Worm (Caenorhabditis elegans) whole organism, L1 larva: ENCODE data around the gene lgc-7.
A peak's percentile ranks its signal among the peaks of the same experiment; 100 is the strongest.

Experiments used
- C04F5.9 ChIP-seq: sonication (generic microtip); optimal IDR thresholded peaks from 2 replicates; lab custom pipeline; 2016; ENCODE audit warnings: missing genetic modification characterization, missing compliant biosample characterization
- ama-1 ChIP-seq: fragments of 150-350 bp; optimal IDR thresholded peaks from 2 replicates; lab custom pipeline; 2014
- blmp-1 ChIP-seq: fragments of 150-350 bp; optimal IDR thresholded peaks from 2 replicates; lab custom pipeline; 2014; ENCODE audit warnings: missing biosample characterization, missing genetic modification characterization
- ceh-8 ChIP-seq: fragments of 200-800 bp; sonication (Bioruptor generic); optimal IDR thresholded peaks from 2 replicates; lab custom pipeline; 2018; ENCODE audit warnings: mild to moderate bottlenecking, missing genetic modification characterization, moderate library complexity, missing compliant biosample characterization
- ceh-88 ChIP-seq: fragments of 200-800 bp; sonication (Bioruptor generic); IDR thresholded peaks from 2 replicates; pipeline ENCODE4 v1.3.6; 2022; ENCODE audit warnings: missing genetic modification characterization, missing compliant biosample characterization
- ceh-90 ChIP-seq: sonication (generic microtip); optimal IDR thresholded peaks from 2 replicates; lab custom pipeline; 2016; ENCODE audit warnings: missing genetic modification characterization, missing compliant biosample characterization
- ces-1 ChIP-seq: fragments of 150-350 bp; optimal IDR thresholded peaks from 2 replicates; lab custom pipeline; 2014; ENCODE audit warnings: missing biosample characterization, missing genetic modification reagents, missing genetic modification characterization
- dpl-1 ChIP-seq, 3 experiments: fragments of 150-350 bp in 2 of 3; sonication (generic microtip) in 1 of 3; optimal IDR thresholded peaks; 2 replicates each; lab custom pipeline; 2014 to 2017; ENCODE audit warnings: missing biosample characterization in 3 of 3, missing genetic modification characterization in 3 of 3, missing genetic modification reagents in 3 of 3
- efl-1 ChIP-seq, 4 experiments: fragments of 150-350 bp; optimal IDR thresholded peaks in 3 of 4; peaks in 1 of 4; 1 replicate in 1 of 4; 2 replicates in 3 of 4; lab custom pipeline; 2014; ENCODE audit warnings: missing biosample characterization in 2 of 4, missing genetic modification characterization in 2 of 4, missing genetic modification reagents in 2 of 4
- egl-13 ChIP-seq: sonication (generic microtip); optimal IDR thresholded peaks from 2 replicates; lab custom pipeline; 2016; ENCODE audit warnings: missing genotype, missing genetic modification reagents, missing genetic modification characterization, missing compliant biosample characterization
- elt-2 ChIP-seq: sonication (generic microtip); optimal IDR thresholded peaks from 2 replicates; lab custom pipeline; 2016; ENCODE audit warnings: missing genetic modification characterization, mild to moderate bottlenecking, inconsistent platforms, missing compliant biosample characterization, missing genetic modification reagents
- elt-3 ChIP-seq, 6 experiments: fragments of 150-350 bp in 1 of 6; sonication (generic microtip); optimal IDR thresholded peaks; 2 replicates each; lab custom pipeline; 2017 to 2018; ENCODE audit warnings: missing biosample characterization in 6 of 6, missing genetic modification characterization in 6 of 6, inconsistent platforms in 1 of 6
- ets-5 ChIP-seq: fragments of 200-800 bp; sonication (Bioruptor generic); IDR thresholded peaks from 2 replicates; pipeline ENCODE4 v1.3.6; 2022; ENCODE audit warnings: missing genetic modification characterization, missing compliant biosample characterization
- fkh-8 ChIP-seq: sonication (generic microtip); optimal IDR thresholded peaks from 2 replicates; lab custom pipeline; 2016; ENCODE audit warnings: mild to moderate bottlenecking, missing genetic modification characterization, missing compliant biosample characterization
- fos-1 ChIP-seq: fragments of 150-350 bp; optimal IDR thresholded peaks from 2 replicates; lab custom pipeline; 2014; ENCODE audit warnings: missing biosample characterization, missing genetic modification characterization
- hlh-4 ChIP-seq: sonication (generic microtip); optimal IDR thresholded peaks from 2 replicates; lab custom pipeline; 2016; ENCODE audit warnings: mild to moderate bottlenecking, missing genetic modification characterization, missing compliant biosample characterization
- isw-1 ChIP-seq: fragments of 200-800 bp; sonication (Bioruptor generic); IDR thresholded peaks from 2 replicates; pipeline ENCODE4 v1.3.6; 2022; ENCODE audit warnings: missing genetic modification characterization, missing compliant biosample characterization
- jun-1 ChIP-seq: fragments of 150-350 bp; optimal IDR thresholded peaks from 2 replicates; lab custom pipeline; 2014; ENCODE audit warnings: missing biosample characterization, missing genetic modification reagents, missing genetic modification characterization
- lin-14 ChIP-seq: fragments of 200-800 bp; sonication (Bioruptor generic); optimal IDR thresholded peaks from 2 replicates; lab custom pipeline; 2018; ENCODE audit warnings: mild to moderate bottlenecking, missing genetic modification characterization, moderate library complexity, missing compliant biosample characterization
- lin-15B ChIP-seq: fragments of 150-350 bp; sonication (generic microtip); optimal IDR thresholded peaks from 3 replicates; lab custom pipeline; 2014; ENCODE audit warnings: missing biosample characterization, missing genetic modification characterization
- lsy-2 ChIP-seq, 2 experiments: fragments of 150-350 bp; optimal IDR thresholded peaks; 2 replicates each; lab custom pipeline; 2014; ENCODE audit warnings: missing biosample characterization in 2 of 2, missing genetic modification characterization in 2 of 2
- nhr-11 ChIP-seq: fragments of 150-350 bp; optimal IDR thresholded peaks from 2 replicates; lab custom pipeline; 2014; ENCODE audit warnings: missing biosample characterization, missing genetic modification characterization
- nhr-85 ChIP-seq: sonication (generic microtip); peaks from one replicate; lab custom pipeline; 2016; ENCODE audit warnings: missing genetic modification characterization, inconsistent platforms, missing compliant biosample characterization
- pag-3 ChIP-seq: sonication (generic microtip); optimal IDR thresholded peaks from 2 replicates; lab custom pipeline; 2017; ENCODE audit warnings: missing genetic modification characterization, mild to moderate bottlenecking, missing compliant biosample characterization, antibody characterized with exemption, borderline replicate concordance; ENCODE audit not compliant: insufficient read depth
- skn-1 ChIP-seq: fragments of 150-350 bp; optimal IDR thresholded peaks from 2 replicates; lab custom pipeline; 2014; ENCODE audit warnings: missing biosample characterization, missing genetic modification characterization
- snu-23 ChIP-seq: sonication (generic microtip); optimal IDR thresholded peaks from 2 replicates; lab custom pipeline; 2016; ENCODE audit warnings: missing genetic modification characterization, missing compliant biosample characterization
- sox-4 ChIP-seq: sonication (generic microtip); optimal IDR thresholded peaks from 2 replicates; lab custom pipeline; 2016; ENCODE audit warnings: missing genetic modification characterization, missing compliant biosample characterization
- sptf-1 ChIP-seq: fragments of 150-350 bp; optimal IDR thresholded peaks from 2 replicates; lab custom pipeline; 2014; ENCODE audit warnings: missing biosample characterization, missing genetic modification characterization
- sup-37 ChIP-seq: fragments of 200-800 bp; sonication (Bioruptor generic); optimal IDR thresholded peaks from 2 replicates; lab custom pipeline; 2018; ENCODE audit warnings: mild to moderate bottlenecking, missing genetic modification characterization, missing compliant biosample characterization
- unc-62 ChIP-seq: fragments of 150-350 bp; optimal IDR thresholded peaks from 2 replicates; lab custom pipeline; 2014; ENCODE audit warnings: missing biosample characterization, missing genetic modification reagents, missing genetic modification characterization
- unc-86 ChIP-seq: sonication (generic microtip); optimal IDR thresholded peaks from 2 replicates; lab custom pipeline; 2016; ENCODE audit warnings: missing genetic modification characterization, missing compliant biosample characterization
- zag-1 ChIP-seq: fragments of 150-350 bp; optimal IDR thresholded peaks from 2 replicates; lab custom pipeline; 2014; ENCODE audit warnings: missing biosample characterization, missing genetic modification characterization
- zip-4 ChIP-seq: fragments of 200-800 bp; sonication (Bioruptor generic); optimal IDR thresholded peaks from 2 replicates; lab custom pipeline; 2018; ENCODE audit warnings: mild to moderate bottlenecking, missing genetic modification characterization, moderate library complexity, missing compliant biosample characterization
- ztf-11 ChIP-seq, 2 experiments: sonication (generic microtip); optimal IDR thresholded peaks; 2 replicates each; lab custom pipeline; 2016 to 2017; ENCODE audit warnings: missing genetic modification characterization in 2 of 2, missing biosample characterization in 1 of 2, missing compliant biosample characterization in 1 of 2
- ztf-4 ChIP-seq: fragments of 150-350 bp; optimal IDR thresholded peaks from 2 replicates; lab custom pipeline; 2014; ENCODE audit warnings: missing biosample characterization, missing genetic modification characterization

Gene lgc-7

ce11 chrIV:14677095-14677633, 32.2 kb upstream of the lgc-7 start, which contains the start of gene Y57G11C.31:
Gene Y57G11C.31 (plus strand): TSS chrIV:14677370.
- TF ChIP-seq isw-1 (GFP tag; lab: Robert Waterston, UW): no peak
- TF ChIP-seq nhr-85 (tag; lab: Kevin White, UChicago): peak; percentile 66
- TF ChIP-seq efl-1 (optimal IDR thresholded peaks at IDR 0.05; lab: Kevin White, UChicago): no peak
- peak in 1 of 2 experiments; percentile 86 for TF ChIP-seq efl-1 (GFP tag; optimal IDR thresholded peaks at IDR 0.05 in 1 of 2; lab: Kevin White, UChicago)
- peak in 2 of 6 experiments; percentile 14 to 44 for TF ChIP-seq elt-3 (tag; optimal IDR thresholded peaks at IDR 0.05; lab: Kevin White, UChicago)

ce11 chrIV:14679060-14679459, 30.3 kb upstream of the lgc-7 start:
- TF ChIP-seq ceh-8 (GFP tag; lab: Kevin White, UChicago): no peak
- no peak for TF ChIP-seq ets-5 (GFP tag; lab: Robert Waterston, UW)
- TF ChIP-seq elt-3 (tag; optimal IDR thresholded peaks at IDR 0.05; lab: Kevin White, UChicago): peak in 1 of 6 experiments; percentile 11
- no peak for TF ChIP-seq dpl-1 (GFP tag; optimal IDR thresholded peaks at IDR 0.05; lab: Kevin White, UChicago)
- no peak for TF ChIP-seq fkh-8 (tag; lab: Kevin White, UChicago)
- peak; percentile 62 for TF ChIP-seq blmp-1 (tag; lab: Kevin White, UChicago)
- TF ChIP-seq unc-86 (tag; lab: Kevin White, UChicago): no peak

- TF ChIP-seq ama-1 (lab: Kevin White, UChicago) (no peak), nhr-11 (tag; lab: Kevin White, UChicago) (no peak)
These were observed 21.7 kb upstream of the lgc-7 start for ce11 chrIV:14687716-14688115.

ce11 chrIV:14699840-14700239, 9.5 kb upstream of the lgc-7 start, which contains the start of gene haf-8:
Gene haf-8 (minus strand): TSS chrIV:14699940.
- TF ChIP-seq sox-4 (no peak), ztf-11 (tag; optimal IDR thresholded peaks at IDR 0.05; lab: Kevin White, UChicago) (no peak), lin-15B (no peak), efl-1 (optimal IDR thresholded peaks at IDR 0.05; lab: Kevin White, UChicago) (no peak), efl-1 (GFP tag; optimal IDR thresholded peaks at IDR 0.05 in 1 of 2; lab: Kevin White, UChicago) (no peak), fos-1 (tag; lab: Kevin White, UChicago) (no peak), ztf-4 (tag; lab: Kevin White, UChicago) (no peak), hlh-4 (tag; lab: Kevin White, UChicago) (no peak), blmp-1 (tag; lab: Kevin White, UChicago) (no peak), sptf-1 (tag; lab: Kevin White, UChicago) (no peak), zag-1 (tag; lab: Kevin White, UChicago) (no peak), ces-1 (GFP tag; lab: Kevin White, UChicago) (no peak)
- TF ChIP-seq, all 84 proteins: peak for 0

ce11 chrIV:14704155-14704554, 5.2 kb upstream of the lgc-7 start, which contains the start of gene Y57G11C.40:
Gene Y57G11C.40 (minus strand): TSS chrIV:14704255.
- no peak for TF ChIP-seq lin-14 (GFP tag; lab: Kevin White, UChicago)
- TF ChIP-seq ztf-11 (tag; optimal IDR thresholded peaks at IDR 0.05; lab: Kevin White, UChicago): no peak
- no peak for TF ChIP-seq jun-1 (tag; lab: Kevin White, UChicago)
- TF ChIP-seq unc-86 (tag; lab: Kevin White, UChicago): no peak
- no peak for TF ChIP-seq elt-2
- no peak for TF ChIP-seq fkh-8 (tag; lab: Kevin White, UChicago)
- TF ChIP-seq sox-4: no peak
- no peak for TF ChIP-seq isw-1 (GFP tag; lab: Robert Waterston, UW)
- no peak for TF ChIP-seq lsy-2 (tag; optimal IDR thresholded peaks at IDR 0.05; lab: Kevin White, UChicago)

ce11 chrIV:14704952-14705351, 4.4 kb upstream of the lgc-7 start:
- TF ChIP-seq ztf-11 (tag; optimal IDR thresholded peaks at IDR 0.05; lab: Kevin White, UChicago) (no peak), ceh-90 (no peak), unc-62 (GFP tag; lab: Kevin White, UChicago) (no peak), skn-1 (tag; lab: Kevin White, UChicago) (no peak), snu-23 (GFP tag; lab: Kevin White, UChicago) (no peak), egl-13 (tag; lab: Kevin White, UChicago) (no peak), C04F5.9 (no peak), ceh-88 (GFP tag; lab: Robert Waterston, UW) (no peak), zip-4 (GFP tag; lab: Kevin White, UChicago) (no peak), pag-3 (tag; lab: Kevin White, UChicago) (no peak), sptf-1 (tag; lab: Kevin White, UChicago) (no peak), sup-37 (GFP tag; lab: Kevin White, UChicago) (no peak)
